Worm (Caenorhabditis elegans): Measurements from ENCODE around the gene C26E1.2.

The C26E1.2 gene

DNA sequence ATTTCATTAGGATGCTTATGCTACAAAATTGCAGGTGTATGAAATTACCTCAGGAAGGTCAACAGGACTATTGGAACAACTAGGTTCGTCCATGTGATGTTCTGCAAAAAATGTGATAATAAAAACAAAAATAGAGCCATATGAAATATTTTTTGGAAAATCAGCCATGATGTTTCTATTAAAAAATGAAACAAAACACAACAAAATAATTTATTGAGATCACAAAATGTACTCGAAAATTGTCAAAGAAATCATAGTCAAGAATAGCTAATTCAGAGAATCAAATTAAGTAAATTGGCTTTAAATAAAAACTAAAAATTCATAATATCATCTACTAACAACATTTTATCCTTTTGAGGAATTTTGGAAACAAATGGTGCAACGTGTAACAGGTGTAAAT lies 26.0 kb downstream of the C26E1.2 start, which contains the start of gene nhr-129:
nhr-129 (minus strand) TSS at position 101 of the 400 bp plus-strand sequence.
- no peak for TF ChIP-seq fkh-10 (GFP tag; optimal IDR thresholded peaks at IDR 0.05)
- no peak for TF ChIP-seq zag-1 (tag; optimal IDR thresholded peaks at IDR 0.05)
- no peak for TF ChIP-seq ZK546.5 (tag; optimal IDR thresholded peaks at IDR 0.05)
- TF ChIP-seq nfya-1 (tag; optimal IDR thresholded peaks at IDR 0.05; ENCODE audit: insufficient read depth), result no peak
- no peak for TF ChIP-seq ceh-16 (tag; optimal IDR thresholded peaks at IDR 0.05)
- no peak for TF ChIP-seq nhr-28 (tag; optimal IDR thresholded peaks at IDR 0.05)
- no peak for TF ChIP-seq lin-39 (tag; optimal IDR thresholded peaks at IDR 0.05)
- TF ChIP-seq eor-1 (tag; optimal IDR thresholded peaks at IDR 0.05), result no peak
- TF ChIP-seq nhr-25 (tag; optimal IDR thresholded peaks at IDR 0.05), result no peak
- TF ChIP-seq hmg-11 (tag; optimal IDR thresholded peaks at IDR 0.05), result no peak
- no peak for TF ChIP-seq elt-1 (tag; optimal IDR thresholded peaks at IDR 0.05)
- TF ChIP-seq ama-1 (optimal IDR thresholded peaks at IDR 0.05), result no peak
- TF ChIP-seq unc-62 (GFP tag; optimal IDR thresholded peaks at IDR 0.05), result no peak
- no peak for TF ChIP-seq nhr-77 (tag; optimal IDR thresholded peaks at IDR 0.05)
- no peak for TF ChIP-seq pqm-1 (tag; optimal IDR thresholded peaks at IDR 0.05)

DNA sequence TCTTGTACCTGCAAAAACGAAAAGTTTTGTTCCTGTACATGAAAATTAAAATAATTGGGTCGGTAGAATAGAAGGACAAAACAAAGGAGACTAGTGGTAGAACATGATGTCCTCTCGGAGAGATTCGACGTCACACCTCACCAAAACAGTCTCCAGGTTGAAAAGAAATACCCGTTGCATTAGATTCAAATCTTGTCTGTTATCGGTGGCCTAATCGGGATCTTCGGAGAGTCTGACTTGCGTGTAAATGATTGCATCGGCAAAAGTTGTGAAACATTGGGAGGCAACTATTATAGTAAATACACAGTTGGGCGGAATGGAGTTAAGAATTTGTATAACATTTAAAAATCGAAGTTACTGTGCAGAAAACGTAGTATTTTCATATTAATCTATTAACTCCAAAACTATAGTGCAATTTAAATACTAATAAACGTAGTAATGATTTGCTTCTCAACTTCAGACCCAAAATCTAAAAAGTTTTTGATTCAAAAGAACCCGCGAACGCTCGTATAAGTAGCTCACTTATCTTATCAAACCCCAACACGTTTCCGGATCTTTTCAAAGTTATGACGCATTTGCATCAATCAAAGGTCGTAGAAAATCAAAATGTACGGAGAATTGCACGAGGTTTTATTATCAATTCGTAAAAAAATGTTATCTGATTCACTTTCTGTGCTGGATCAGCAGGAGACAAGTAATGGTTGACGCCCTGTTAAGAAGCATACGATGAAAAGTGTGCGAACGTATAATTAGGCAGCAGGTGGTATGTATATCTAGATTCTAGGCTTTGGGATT lies 28.6 kb downstream of the C26E1.2 start, which contains the start of gene nhr-168:
nhr-168 (minus strand) TSS at position 486 of the 795 bp plus-strand sequence.
- TF ChIP-seq nhr-67 (tag; optimal IDR thresholded peaks at IDR 0.05) (no peak), pqm-1 (tag; optimal IDR thresholded peaks at IDR 0.05) (peak; percentile 68), nfya-1 (tag; optimal IDR thresholded peaks at IDR 0.05; ENCODE audit: insufficient read depth) (no peak), sea-2 (GFP tag; optimal IDR thresholded peaks at IDR 0.05) (no peak), nhr-28 (tag; optimal IDR thresholded peaks at IDR 0.05) (no peak), pha-4 (tag; optimal IDR thresholded peaks at IDR 0.05) (no peak), aly-2 (tag; optimal IDR thresholded peaks at IDR 0.05) (no peak), nhr-23 (tag; optimal IDR thresholded peaks at IDR 0.05) (peak; percentile 52), ztf-4 (tag; optimal IDR thresholded peaks at IDR 0.05) (no peak), fkh-10 (GFP tag; optimal IDR thresholded peaks at IDR 0.05) (no peak), nhr-25 (tag; optimal IDR thresholded peaks at IDR 0.05) (peak; percentile 28), ceh-28 (tag; optimal IDR thresholded peaks at IDR 0.05) (no peak), jun-1 (tag; optimal IDR thresholded peaks at IDR 0.05) (peak; percentile 34), ceh-9 (tag; optimal IDR thresholded peaks at IDR 0.05) (no peak), nhr-76 (tag; optimal IDR thresholded peaks at IDR 0.05) (no peak), unc-62 (GFP tag; optimal IDR thresholded peaks at IDR 0.05) (no peak), elt-2 (tag; optimal IDR thresholded peaks at IDR 0.05) (peak; percentile 77), elt-1 (tag; optimal IDR thresholded peaks at IDR 0.05) (peak; percentile 96)

DNA sequence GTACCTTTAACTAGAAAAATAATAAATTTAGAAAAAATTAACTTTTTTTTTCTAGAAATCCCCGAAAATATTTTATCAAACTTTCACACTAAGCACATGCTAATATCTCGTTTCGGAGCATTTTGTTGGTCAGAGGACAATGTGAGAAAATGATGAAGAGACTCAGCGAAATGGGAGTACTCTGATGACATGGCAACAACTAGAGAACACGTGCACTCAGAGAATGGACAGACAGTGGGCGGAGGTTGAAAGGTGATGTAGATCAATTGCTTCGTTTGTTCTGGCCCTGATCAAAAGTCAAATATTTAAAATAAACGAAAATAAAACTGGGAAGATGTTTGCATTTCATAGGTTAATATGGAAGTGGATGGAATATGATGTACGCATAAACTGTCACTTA lies 29.5 kb downstream of the C26E1.2 start:
- TF ChIP-seq nhr-28 (tag; optimal IDR thresholded peaks at IDR 0.05) (no peak), unc-62 (GFP tag; optimal IDR thresholded peaks at IDR 0.05) (no peak), ztf-11 (tag; optimal IDR thresholded peaks at IDR 0.05) (no peak), daf-12 (tag; optimal IDR thresholded peaks at IDR 0.05) (no peak), ztf-4 (tag; optimal IDR thresholded peaks at IDR 0.05) (no peak), skn-1 (tag; optimal IDR thresholded peaks at IDR 0.05) (no peak), egl-27 (tag; optimal IDR thresholded peaks at IDR 0.05) (no peak), eor-1 (tag; optimal IDR thresholded peaks at IDR 0.05) (no peak), zag-1 (tag; optimal IDR thresholded peaks at IDR 0.05) (no peak), hmg-11 (tag; optimal IDR thresholded peaks at IDR 0.05) (no peak)

- TF ChIP-seq elt-1 (tag; optimal IDR thresholded peaks at IDR 0.05) (no peak), mml-1 (tag; optimal IDR thresholded peaks at IDR 0.05) (no peak), unc-39 (tag; optimal IDR thresholded peaks at IDR 0.05) (no peak), aly-2 (tag; optimal IDR thresholded peaks at IDR 0.05) (no peak), nhr-23 (tag; optimal IDR thresholded peaks at IDR 0.05) (no peak), nhr-25 (tag; optimal IDR thresholded peaks at IDR 0.05) (no peak), nhr-67 (tag; optimal IDR thresholded peaks at IDR 0.05) (no peak), nfya-1 (tag; optimal IDR thresholded peaks at IDR 0.05; ENCODE audit: insufficient read depth) (no peak), nhr-28 (tag; optimal IDR thresholded peaks at IDR 0.05) (no peak), hmg-11 (tag; optimal IDR thresholded peaks at IDR 0.05) (no peak), nhr-237 (tag; optimal IDR thresholded peaks at IDR 0.05) (no peak), ztf-11 (tag; optimal IDR thresholded peaks at IDR 0.05) (no peak), ceh-82 (tag; optimal IDR thresholded peaks at IDR 0.05) (no peak), nhr-43 (tag; optimal IDR thresholded peaks at IDR 0.05; ENCODE audit: poor library complexity, severe bottlenecking) (no peak), elt-3 (tag; optimal IDR thresholded peaks at IDR 0.05) (no peak), sea-2 (GFP tag; optimal IDR thresholded peaks at IDR 0.05) (no peak), skn-1 (tag; optimal IDR thresholded peaks at IDR 0.05) (no peak), pha-4 (tag; optimal IDR thresholded peaks at IDR 0.05) (no peak), fos-1 (tag; optimal IDR thresholded peaks at IDR 0.05) (no peak), nhr-11 (tag; optimal IDR thresholded peaks at IDR 0.05) (no peak)
Measured at ce11 chrV:13335883-13336419, 31.0 kb downstream of the C26E1.2 start, which contains the start of gene C50B6.9. C50B6.9 (plus strand) TSS chrV:13336369.
